Fruit fly (Drosophila melanogaster): ENCODE results near the gene bond.
A peak's percentile ranks its signal among the peaks of the same experiment; 100 is the strongest.

The bond gene

DNA sequence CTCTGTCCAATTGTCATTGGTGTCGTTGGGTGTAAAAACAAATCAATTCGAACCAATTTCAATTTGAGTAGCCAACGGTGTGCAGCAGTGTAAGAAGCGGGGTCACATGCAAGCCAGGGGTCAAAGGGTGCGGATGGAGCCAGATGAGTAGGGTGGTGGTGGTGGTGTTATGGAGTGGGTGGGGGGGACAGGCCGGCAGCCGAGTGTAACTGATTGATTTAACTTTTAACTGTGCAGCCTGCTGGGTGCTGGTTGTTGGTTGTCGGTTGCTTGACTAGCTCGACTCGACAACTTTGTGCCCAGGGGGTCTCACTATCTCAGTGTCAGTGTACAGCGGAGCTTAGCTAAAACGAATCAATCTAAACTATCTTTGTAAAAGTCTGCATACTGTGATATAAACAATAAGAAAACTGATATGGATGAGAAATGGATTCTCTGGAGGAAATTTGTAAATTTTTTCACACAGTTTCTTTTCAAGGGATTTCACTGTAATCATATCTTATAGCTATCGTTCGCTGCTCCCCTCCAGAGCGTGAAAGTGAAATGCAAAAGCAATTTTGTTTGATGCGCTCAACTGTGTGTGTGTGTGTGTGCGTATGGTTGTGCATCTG, 47.0 kb downstream of the bond start (continued):
- TF ChIP-seq salm (tag; optimal IDR thresholded peaks at IDR 0.05) (peak; percentile 69), Bdp1 (GFP tag; optimal IDR thresholded peaks at IDR 0.05) (peak; percentile 13), CG14710 (tag; optimal IDR thresholded peaks at IDR 0.05) (peak; percentile 50), CG9437 (GFP tag; optimal IDR thresholded peaks at IDR 0.05) (no peak), ham (GFP tag; IDR thresholded peaks at IDR 0.05) (no peak), CG1233 (GFP tag; optimal IDR thresholded peaks at IDR 0.05) (no peak), Vsx1 (GFP tag; optimal IDR thresholded peaks at IDR 0.05) (no peak), CG32772 (GFP tag; IDR thresholded peaks at IDR 0.05) (peak; percentile 84), Blimp-1 (GFP tag; optimal IDR thresholded peaks at IDR 0.05) (peak; percentile 94), Fer1 (GFP tag; optimal IDR thresholded peaks at IDR 0.05) (peak; percentile 46), CG42726 (GFP tag; IDR thresholded peaks at IDR 0.05; ENCODE audit: partially characterized antibody) (no peak), chinmo (GFP tag; IDR thresholded peaks at IDR 0.05; ENCODE audit: partially characterized antibody) (no peak), HLH3B (GFP tag; IDR thresholded peaks at IDR 0.05) (peak; percentile 85), CG5180 (GFP tag; optimal IDR thresholded peaks at IDR 0.05) (no peak), stc (GFP tag; IDR thresholded peaks at IDR 0.05) (peak; percentile 82), h (optimal IDR thresholded peaks at IDR 0.05) (no peak), CG7963 (GFP tag; IDR thresholded peaks at IDR 0.05; ENCODE audit: partially characterized antibody) (no peak), CG12104 (GFP tag; optimal IDR thresholded peaks at IDR 0.05) (no peak), Elba2 (GFP tag; optimal IDR thresholded peaks at IDR 0.05) (no peak), cwo (GFP tag; optimal IDR thresholded peaks at IDR 0.05) (peak; percentile 27), dimm (GFP tag; IDR thresholded peaks at IDR 0.05) (peak; percentile 60; the same call in 1 of the 2 replicates), Myb (GFP tag; optimal IDR thresholded peaks at IDR 0.05) (peak; percentile 29), crol (GFP tag; IDR thresholded peaks at IDR 0.05) (peak; percentile 27; the same call in 1 of the 2 replicates), pnt (GFP tag; optimal IDR thresholded peaks at IDR 0.05) (peak; percentile 68), insv (GFP tag; optimal IDR thresholded peaks at IDR 0.05) (no peak), CG11504 (tag; optimal IDR thresholded peaks at IDR 0.05) (no peak), Dref (GFP tag; IDR thresholded peaks at IDR 0.05) (no peak), grau (tag; optimal IDR thresholded peaks at IDR 0.05) (peak; percentile 94), CG2199 (GFP tag; IDR thresholded peaks at IDR 0.05) (0 out of 3 replicates have a peak, but pooled peaks have one; percentile 80), lbe (GFP tag; optimal IDR thresholded peaks at IDR 0.05) (no peak), CG10209 (GFP tag; optimal IDR thresholded peaks at IDR 0.05) (peak; percentile 55), usp (GFP tag; optimal IDR thresholded peaks at IDR 0.05) (no peak), CG31388 (GFP tag; optimal IDR thresholded peaks at IDR 0.05) (peak; percentile 20), BEAF-32 (GFP tag; optimal IDR thresholded peaks at IDR 0.05) (no peak), p53 (GFP tag; optimal IDR thresholded peaks at IDR 0.05) (peak; percentile 24), mld (GFP tag; IDR thresholded peaks at IDR 0.05; ENCODE audit: partially characterized antibody) (no peak), tgo (GFP tag; IDR thresholded peaks at IDR 0.05) (peak; percentile 77), nerfin-2 (GFP tag; IDR thresholded peaks at IDR 0.05; ENCODE audit: partially characterized antibody) (no peak), row (GFP tag; IDR thresholded peaks at IDR 0.05) (peak; percentile 82), MESR4 (GFP tag; optimal IDR thresholded peaks at IDR 0.05) (no peak), CG7357 (GFP tag; IDR thresholded peaks at IDR 0.05) (peak; percentile 34; the same call in 1 of the 3 replicates), nmo (GFP tag; optimal IDR thresholded peaks at IDR 0.05) (peak; percentile 79), Dp (GFP tag; optimal IDR thresholded peaks at IDR 0.05) (no peak), CG13424 (tag; optimal IDR thresholded peaks at IDR 0.05) (peak; percentile 79), dan (GFP tag; IDR thresholded peaks at IDR 0.05) (no peak), HLHmδ (GFP tag; optimal IDR thresholded peaks at IDR 0.05) (no peak), aop (GFP tag; IDR thresholded peaks at IDR 0.05) (0 out of 2 replicates have a peak, but pooled peaks have one; percentile 5), CG34422 (GFP tag; IDR thresholded peaks at IDR 0.05) (peak; percentile 54; the same call in 2 of the 3 replicates), CG10321 (GFP tag; IDR thresholded peaks at IDR 0.05) (no peak), ftz-f1 (GFP tag; optimal IDR thresholded peaks at IDR 0.05) (no peak)

Measured in whole organism, embryonic.